Worm (Caenorhabditis elegans) whole organism, early embryonic: Measurements from ENCODE around the gene C03H5.3.

Source experiments
- aly-1 ChIP-seq: sonication (generic microtip); optimal IDR thresholded peaks from 2 replicates; lab custom pipeline; 2016; ENCODE audit warnings: missing genetic modification characterization, missing compliant biosample characterization
- ama-1 ChIP-seq: fragments of 150-350 bp; optimal IDR thresholded peaks from 2 replicates; lab custom pipeline; 2014
- ceh-13 ChIP-seq: fragments of 200-800 bp; sonication (Bioruptor generic); optimal IDR thresholded peaks from 2 replicates; lab custom pipeline; 2018; ENCODE audit warnings: mild to moderate bottlenecking, missing genetic modification characterization, missing compliant biosample characterization
- ets-7 ChIP-seq: sonication (generic microtip); optimal IDR thresholded peaks from 2 replicates; lab custom pipeline; 2016; ENCODE audit warnings: missing genotype, missing genetic modification characterization, missing compliant biosample characterization
- flt-1 ChIP-seq: fragments of 200-800 bp; sonication (Bioruptor generic); IDR thresholded peaks from 2 replicates; pipeline ENCODE4 v1.3.6; 2022; ENCODE audit warnings: missing genetic modification characterization, missing compliant biosample characterization
- hmg-4 ChIP-seq: fragments of 200-800 bp; sonication (Bioruptor generic); optimal IDR thresholded peaks from 2 replicates; lab custom pipeline; 2018; ENCODE audit warnings: mild to moderate bottlenecking, missing genetic modification characterization, missing compliant biosample characterization
- hnd-1 ChIP-seq: sonication (generic microtip); optimal IDR thresholded peaks from 2 replicates; lab custom pipeline; 2016; ENCODE audit warnings: missing genetic modification characterization, missing compliant biosample characterization
- scrt-1 ChIP-seq: fragments of 200-800 bp; sonication (Bioruptor generic); IDR thresholded peaks from 2 replicates; pipeline ENCODE4 v1.3.6; 2022; ENCODE audit warnings: missing genetic modification characterization, missing compliant biosample characterization
- tbx-11 ChIP-seq: fragments of 200-800 bp; sonication (Bioruptor generic); IDR thresholded peaks from 2 replicates; pipeline ENCODE4 v1.3.6; 2022; ENCODE audit warnings: missing genetic modification characterization, missing compliant biosample characterization
- tbx-37 ChIP-seq: fragments of 200-800 bp; sonication (Bioruptor generic); conservative IDR thresholded peaks from 2 replicates; pipeline ENCODE4 v1.3.6; 2022; ENCODE audit warnings: missing genetic modification reagents, missing genetic modification characterization, missing compliant biosample characterization
- tra-4 ChIP-seq: sonication (generic microtip); optimal IDR thresholded peaks from 2 replicates; lab custom pipeline; 2017; ENCODE audit warnings: missing genetic modification characterization, missing compliant biosample characterization

ce11 chrII:356969-357368 is 28.9 kb upstream of the C03H5.3 start, which contains the start of gene dmsr-4:
- TF ChIP-seq ama-1 (no peak), tbx-37 (no peak), tbx-11 (GFP tag; lab: Robert Waterston, UW) (no peak), ets-7 (tag; lab: Kevin White, UChicago) (no peak), hmg-4 (GFP tag; lab: Kevin White, UChicago) (no peak), scrt-1 (GFP tag; lab: Robert Waterston, UW) (no peak), hnd-1 (no peak), ceh-13 (GFP tag; lab: Kevin White, UChicago) (no peak), flt-1 (GFP tag; lab: Robert Waterston, UW) (no peak), aly-1 (tag; lab: Kevin White, UChicago) (no peak), tra-4 (tag; lab: Kevin White, UChicago) (no peak)
